Fruit fly (Drosophila melanogaster) whole organism, embryonic: ENCODE data around the gene CG32686.

ENCODE experiments used
- Asciz ChIP-seq: fragments of 200-800 bp; sonication (Bioruptor generic); optimal IDR thresholded peaks from 2 replicates; lab custom pipeline; 2017; ENCODE audit warnings: missing biosample characterization, mild to moderate bottlenecking, missing genetic modification characterization, missing genetic modification reagents
- CG10147 ChIP-seq: fragments of 200-800 bp; sonication (Bioruptor generic); optimal IDR thresholded peaks from 2 replicates; lab custom pipeline; 2019; ENCODE audit warnings: missing biosample characterization, mild to moderate bottlenecking, missing genetic modification characterization, moderate library complexity
- CG1024 ChIP-seq: fragments of 200-800 bp; sonication (Bioruptor generic); IDR thresholded peaks from 2 replicates; pipeline ENCODE4 v1.3.6; 2022; ENCODE audit warnings: missing biosample characterization, missing genetic modification characterization
- CG10979 ChIP-seq: fragments of 200-800 bp; sonication (Bioruptor generic); optimal IDR thresholded peaks from 2 replicates; lab custom pipeline; 2018; ENCODE audit warnings: missing biosample characterization, mild to moderate bottlenecking, missing genetic modification characterization, moderate library complexity
- CG11085 ChIP-seq: fragments of 200-800 bp; sonication (Bioruptor generic); IDR thresholded peaks from 2 replicates; pipeline ENCODE4 v1.3.6; 2022; ENCODE audit warnings: missing biosample characterization, missing genetic modification characterization
- CG11456 ChIP-seq: fragments of 200-800 bp; sonication (Bioruptor generic); IDR thresholded peaks from 3 replicates; pipeline ENCODE4 v1.3.6; 2022; ENCODE audit warnings: missing biosample characterization, missing genetic modification characterization
- CG11504 ChIP-seq: fragments of 200-800 bp; sonication (Bioruptor generic); optimal IDR thresholded peaks from 3 replicates; lab custom pipeline; 2019; ENCODE audit warnings: missing biosample characterization, mild to moderate bottlenecking, missing genetic modification characterization, moderate library complexity
- CG11723 ChIP-seq: fragments of 200-800 bp; sonication (Bioruptor generic); optimal IDR thresholded peaks from 2 replicates; lab custom pipeline; 2017; ENCODE audit warnings: missing biosample characterization, mild to moderate bottlenecking, missing genetic modification characterization
- CG12104 ChIP-seq: fragments of 200-800 bp; sonication (Bioruptor generic); optimal IDR thresholded peaks from 3 replicates; lab custom pipeline; 2016; ENCODE audit warnings: missing biosample characterization, missing genetic modification characterization
- CG13775 ChIP-seq: fragments of 200-800 bp; sonication (Bioruptor generic); optimal IDR thresholded peaks from 3 replicates; lab custom pipeline; 2017; ENCODE audit warnings: missing biosample characterization, mild to moderate bottlenecking, missing genetic modification characterization
- CG14710 ChIP-seq: fragments of 200-800 bp; sonication (Bioruptor generic); optimal IDR thresholded peaks from 3 replicates; lab custom pipeline; 2019; ENCODE audit warnings: missing biosample characterization, mild to moderate bottlenecking, missing genetic modification characterization, moderate library complexity
- CG15514 ChIP-seq: fragments of 200-800 bp; sonication (Bioruptor generic); optimal IDR thresholded peaks from 3 replicates; lab custom pipeline; 2017; ENCODE audit warnings: missing biosample characterization, missing genetic modification characterization, mild to moderate bottlenecking, moderate library complexity, missing genetic modification reagents
- CG15601 ChIP-seq: fragments of 200-800 bp; sonication (Bioruptor generic); optimal IDR thresholded peaks from 3 replicates; lab custom pipeline; 2019; ENCODE audit warnings: missing biosample characterization, mild to moderate bottlenecking, missing genetic modification characterization, moderate library complexity
- CG16779 ChIP-seq: fragments of 200-800 bp; sonication (Bioruptor generic); IDR thresholded peaks from 2 replicates; pipeline ENCODE4 v1.3.6; 2022; ENCODE audit warnings: missing biosample characterization, missing genetic modification characterization
- CG17612 ChIP-seq: fragments of 200-800 bp; sonication (Bioruptor generic); IDR thresholded peaks from 2 replicates; pipeline ENCODE4 v1.3.6; 2022; ENCODE audit warnings: missing biosample characterization, missing genetic modification characterization
- CG17912 ChIP-seq: fragments of 200-800 bp; sonication (Bioruptor generic); optimal IDR thresholded peaks from 2 replicates; lab custom pipeline; 2018; ENCODE audit warnings: missing biosample characterization, mild to moderate bottlenecking, missing genetic modification characterization
- CG2120 ChIP-seq: fragments of 200-800 bp; sonication (Bioruptor generic); optimal IDR thresholded peaks from 3 replicates; lab custom pipeline; 2016; ENCODE audit warnings: missing biosample characterization, missing genetic modification characterization
- CG4282 ChIP-seq: fragments of 200-800 bp; sonication (Bioruptor generic); optimal IDR thresholded peaks from 2 replicates; lab custom pipeline; 2016; ENCODE audit warnings: missing biosample characterization, missing genetic modification characterization
- CG4328 ChIP-seq: fragments of 200-800 bp; sonication (Bioruptor generic); optimal IDR thresholded peaks from 3 replicates; lab custom pipeline; 2017; ENCODE audit warnings: missing biosample characterization, missing genetic modification reagents, missing genetic modification characterization
- CG4424 ChIP-seq: fragments of 200-800 bp; sonication (Bioruptor generic); optimal IDR thresholded peaks from 3 replicates; lab custom pipeline; 2016; ENCODE audit warnings: missing biosample characterization, missing genetic modification characterization
- CG4707 ChIP-seq: fragments of 200-800 bp; sonication (Bioruptor generic); optimal IDR thresholded peaks from 2 replicates; lab custom pipeline; 2018; ENCODE audit warnings: missing biosample characterization, mild to moderate bottlenecking, missing genetic modification characterization, moderate library complexity
- CG4730 ChIP-seq: fragments of 200-800 bp; sonication (Bioruptor generic); IDR thresholded peaks from 2 replicates; pipeline ENCODE4 v1.3.6; 2022; ENCODE audit warnings: missing biosample characterization, missing genetic modification characterization
- CG4854 ChIP-seq: fragments of 200-800 bp; sonication (Bioruptor generic); optimal IDR thresholded peaks from 2 replicates; lab custom pipeline; 2016; ENCODE audit warnings: missing biosample characterization, missing genetic modification characterization, inconsistent platforms
- Camta ChIP-seq: fragments of 200-800 bp; sonication (Bioruptor generic); optimal IDR thresholded peaks from 2 replicates; lab custom pipeline; 2016; ENCODE audit warnings: missing biosample characterization, missing genetic modification characterization
- CkIIα-i1 ChIP-seq: fragments of 200-800 bp; sonication (Bioruptor generic); IDR thresholded peaks from 2 replicates; pipeline ENCODE4 v1.3.6; 2022; ENCODE audit warnings: missing biosample characterization, missing genetic modification characterization
- CrebB ChIP-seq: fragments of 200-800 bp; sonication (Bioruptor generic); optimal IDR thresholded peaks from 3 replicates; lab custom pipeline; 2018; ENCODE audit warnings: missing biosample characterization, mild to moderate bottlenecking, missing genetic modification characterization
- D19B ChIP-seq: fragments of 200-800 bp; sonication (Bioruptor generic); optimal IDR thresholded peaks from 2 replicates; lab custom pipeline; 2017; ENCODE audit warnings: missing biosample characterization, mild to moderate bottlenecking, missing genetic modification characterization
- Doc3 ChIP-seq: fragments of 200-800 bp; sonication (Bioruptor generic); IDR thresholded peaks from 3 replicates; pipeline ENCODE4 v1.3.6; 2022; ENCODE audit warnings: missing biosample characterization, missing genetic modification characterization; ENCODE audit not compliant: partially characterized antibody
- Gsc ChIP-seq: fragments of 200-800 bp; sonication (Bioruptor generic); IDR thresholded peaks from 2 replicates; pipeline ENCODE4 v1.3.6; 2022; ENCODE audit warnings: missing biosample characterization, missing genetic modification characterization
- Gug ChIP-seq: fragments of 200-800 bp; sonication (Bioruptor generic); IDR thresholded peaks from 4 replicates; pipeline ENCODE4 v1.3.6; 2022; ENCODE audit warnings: missing biosample characterization, missing genetic modification characterization
- Hey ChIP-seq: fragments of 200-800 bp; sonication (Bioruptor generic); optimal IDR thresholded peaks from 3 replicates; lab custom pipeline; 2018; ENCODE audit warnings: missing biosample characterization, mild to moderate bottlenecking, missing genetic modification characterization
- Jarid2 ChIP-seq: fragments of 200-800 bp; sonication (Bioruptor generic); optimal IDR thresholded peaks from 3 replicates; lab custom pipeline; 2017; ENCODE audit warnings: mild to moderate bottlenecking, missing biosample characterization, missing genetic modification reagents, missing genetic modification characterization
- Kr ChIP-seq: fragments of 200-800 bp; sonication (Bioruptor generic); optimal IDR thresholded peaks from 2 replicates; lab custom pipeline; 2017; ENCODE audit warnings: missing biosample characterization, mild to moderate bottlenecking, missing genetic modification characterization
- Poxn ChIP-seq: fragments of 200-800 bp; sonication (Bioruptor generic); IDR thresholded peaks from 2 replicates; pipeline ENCODE4 v1.3.6; 2022; ENCODE audit warnings: missing biosample characterization, missing genetic modification characterization
- Side ChIP-seq: fragments of 200-800 bp; sonication (Bioruptor generic); optimal IDR thresholded peaks from 2 replicates; lab custom pipeline; 2016; ENCODE audit warnings: missing biosample characterization, missing genetic modification characterization
- Taf1 ChIP-seq: fragments of 200-800 bp; sonication (Bioruptor generic); IDR thresholded peaks from 2 replicates; pipeline ENCODE4 v1.3.6; 2022; ENCODE audit warnings: missing biosample characterization, missing genetic modification characterization
- Tbp ChIP-seq: fragments of >200 bp; optimal IDR thresholded peaks from 2 replicates; lab custom pipeline; 2018; ENCODE audit warnings: missing biosample characterization, missing genetic modification characterization
- Xbp1 ChIP-seq: fragments of 200-800 bp; sonication (Bioruptor generic); optimal IDR thresholded peaks from 3 replicates; lab custom pipeline; 2016; ENCODE audit warnings: missing biosample characterization, mild to moderate bottlenecking, missing genetic modification characterization
- ara ChIP-seq: fragments of 200-800 bp; sonication (Bioruptor generic); IDR thresholded peaks from 2 replicates; pipeline ENCODE4 v1.3.6; 2022; ENCODE audit warnings: missing biosample characterization, missing genetic modification characterization
- da ChIP-seq: fragments of 200-800 bp; sonication (Bioruptor generic); optimal IDR thresholded peaks from 2 replicates; lab custom pipeline; 2016; ENCODE audit warnings: missing biosample characterization, missing genetic modification characterization
- dysf ChIP-seq: fragments of 200-800 bp; sonication (Bioruptor generic); IDR thresholded peaks from 3 replicates; pipeline ENCODE4 v1.3.6; 2022; ENCODE audit warnings: missing biosample characterization, missing genetic modification characterization
- gce ChIP-seq: fragments of 200-800 bp; sonication (Bioruptor generic); IDR thresholded peaks from 3 replicates; pipeline ENCODE4 v1.3.6; 2022; ENCODE audit warnings: missing biosample characterization, missing genetic modification characterization
- gcm2 ChIP-seq: fragments of 200-800 bp; sonication (Bioruptor generic); optimal IDR thresholded peaks from 2 replicates; lab custom pipeline; 2016; ENCODE audit warnings: missing biosample characterization, missing genetic modification characterization
- grn ChIP-seq: fragments of 200-800 bp; sonication (Bioruptor generic); optimal IDR thresholded peaks from 3 replicates; lab custom pipeline; 2017; ENCODE audit warnings: missing biosample characterization, missing genetic modification characterization
- h ChIP-seq: fragments of >200 bp; optimal IDR thresholded peaks from 2 replicates; lab custom pipeline; 2017
- hb ChIP-seq: fragments of 200-800 bp; sonication (Bioruptor generic); IDR thresholded peaks from 3 replicates; pipeline ENCODE4 v1.3.6; 2022; ENCODE audit warnings: missing biosample characterization, missing genetic modification characterization; ENCODE audit not compliant: partially characterized antibody
- lbe ChIP-seq: fragments of 200-800 bp; sonication (Bioruptor generic); optimal IDR thresholded peaks from 2 replicates; lab custom pipeline; 2016; ENCODE audit warnings: missing biosample characterization, mild to moderate bottlenecking, missing genetic modification characterization
- nom ChIP-seq: fragments of 200-800 bp; sonication (Bioruptor generic); optimal IDR thresholded peaks from 2 replicates; lab custom pipeline; 2017; ENCODE audit warnings: missing biosample characterization, missing genetic modification characterization, mild to moderate bottlenecking, moderate library complexity, missing genetic modification reagents
- stc ChIP-seq: fragments of 200-800 bp; sonication (Bioruptor generic); IDR thresholded peaks from 2 replicates; pipeline ENCODE4 v1.3.6; 2022; ENCODE audit warnings: missing biosample characterization, missing genetic modification characterization
- toy ChIP-seq: fragments of 200-800 bp; sonication (Bioruptor generic); IDR thresholded peaks from 2 replicates; pipeline ENCODE4 v1.3.6; 2022; ENCODE audit warnings: missing biosample characterization, missing genetic modification characterization
- trh ChIP-seq: fragments of 200-800 bp; sonication (Bioruptor generic); optimal IDR thresholded peaks from 2 replicates; lab custom pipeline; 2016; ENCODE audit warnings: missing biosample characterization, missing genetic modification characterization
- vfl ChIP-seq: fragments of 200-800 bp; sonication (Bioruptor generic); optimal IDR thresholded peaks from 2 replicates; lab custom pipeline; 2016; ENCODE audit warnings: missing biosample characterization, missing genetic modification characterization
- vvl ChIP-seq: fragments of 200-800 bp; sonication (Bioruptor generic); IDR thresholded peaks from 2 replicates; pipeline ENCODE4 v1.3.6; 2022; ENCODE audit warnings: missing biosample characterization, missing genetic modification characterization

The CG32686 gene

dm6 chrX:10385757-10386156 lies 10.6 kb upstream of the CG32686 start, which contains the start of the genes Psf3 and flw (continued):
- TF ChIP-seq ara (GFP tag; lab: Robert Waterston, UW) (no peak), CG10147 (GFP tag; lab: Kevin White, UChicago) (peak; percentile 1), CG4707 (GFP tag; lab: Kevin White, UChicago) (no peak), CG4328 (no peak), CG1024 (no peak), lbe (peak; percentile 5), Doc3 (GFP tag; lab: Robert Waterston, UW) (peak; percentile 32; the same call in 2 of the 3 replicates), Gug (GFP tag; lab: Robert Waterston, UW) (no peak; the same call in 3 of the 4 replicates), gcm2 (no peak), CG10979 (tag; lab: Kevin White, UChicago) (no peak), vfl (GFP tag; lab: Kevin White, UChicago) (no peak), da (GFP tag; lab: Kevin White, UChicago) (no peak), CG17912 (GFP tag; lab: Kevin White, UChicago) (no peak), Tbp (GFP tag; lab: Kevin White, UChicago) (no peak), Side (GFP tag; lab: Kevin White, UChicago) (peak; percentile 5), h (lab: Kevin White, UChicago) (no peak), toy (GFP tag; lab: Robert Waterston, UW) (no peak), Asciz (GFP tag; lab: Kevin White, UChicago) (no peak), CG11723 (no peak), CkIIα-i1 (GFP tag; lab: Robert Waterston, UW) (no peak), CG4282 (GFP tag; lab: Kevin White, UChicago) (no peak), CG17612 (GFP tag; lab: Robert Waterston, UW) (no peak), CG11085 (GFP tag; lab: Robert Waterston, UW) (no peak), Poxn (no peak), Hey (no peak), CG16779 (GFP tag; lab: Robert Waterston, UW) (no peak), CG4424 (GFP tag; lab: Kevin White, UChicago) (peak; percentile 14), CG4854 (GFP tag; lab: Kevin White, UChicago) (no peak), Xbp1 (GFP tag; lab: Kevin White, UChicago) (peak; percentile 22), Camta (no peak), nom (GFP tag; lab: Kevin White, UChicago) (peak; percentile 15), Jarid2 (GFP tag; lab: Kevin White, UChicago) (peak; percentile 52), hb (GFP tag; lab: Robert Waterston, UW) (no peak; the same call in 2 of the 3 replicates), stc (GFP tag; lab: Robert Waterston, UW) (no peak), CrebB (tag; lab: Kevin White, UChicago) (no peak), CG4730 (no peak), CG15514 (GFP tag; lab: Kevin White, UChicago) (peak; percentile 47), trh (no peak), D19B (GFP tag; lab: Kevin White, UChicago) (no peak), CG11504 (tag; lab: Kevin White, UChicago) (no peak), grn (no peak), CG14710 (tag; lab: Kevin White, UChicago) (no peak), CG2120 (GFP tag; lab: Kevin White, UChicago) (peak; percentile 41), CG12104 (GFP tag; lab: Kevin White, UChicago) (no peak), CG15601 (tag; lab: Kevin White, UChicago) (no peak), Kr (GFP tag; lab: Kevin White, UChicago) (no peak), CG13775 (GFP tag; lab: Kevin White, UChicago) (no peak), Taf1 (GFP tag; lab: Robert Waterston, UW) (no peak), gce (GFP tag; lab: Robert Waterston, UW) (no peak), dysf (GFP tag; lab: Robert Waterston, UW) (no peak), Gsc (no peak), CG11456 (GFP tag; lab: Robert Waterston, UW) (peak; percentile 51; the same call in 1 of the 3 replicates), vvl (GFP tag; lab: Robert Waterston, UW) (no peak; the same call in 1 of the 2 replicates)
